Worm (Caenorhabditis elegans) whole organism, late embryonic: ENCODE measurements around the gene rabr-1.

Experiments
- C08G9.2 ChIP-seq: sonication (generic microtip); optimal IDR thresholded peaks from 2 replicates; lab custom pipeline; 2016; ENCODE audit warnings: mild to moderate bottlenecking, missing genetic modification characterization, moderate library complexity, missing compliant biosample characterization
- C38D4.7 ChIP-seq: fragments of 200-800 bp; sonication (Bioruptor generic); optimal IDR thresholded peaks from 2 replicates; lab custom pipeline; 2018; ENCODE audit warnings: mild to moderate bottlenecking, missing genetic modification characterization, moderate library complexity, missing compliant biosample characterization
- K02D7.2 ChIP-seq: sonication (generic microtip); optimal IDR thresholded peaks from 2 replicates; lab custom pipeline; 2017; ENCODE audit warnings: mild to moderate bottlenecking, missing genetic modification characterization, missing compliant biosample characterization
- Y22D7AL.16 ChIP-seq: sonication (generic microtip); optimal IDR thresholded peaks from 2 replicates; lab custom pipeline; 2016; ENCODE audit warnings: missing genetic modification characterization, missing compliant biosample characterization
- ceh-22 ChIP-seq: sonication (generic microtip); optimal IDR thresholded peaks from 2 replicates; lab custom pipeline; 2017; ENCODE audit warnings: missing biosample characterization, missing genetic modification characterization
- ceh-30 ChIP-seq: fragments of 150-350 bp; optimal IDR thresholded peaks from 2 replicates; lab custom pipeline; 2014; ENCODE audit warnings: missing biosample characterization, missing genetic modification characterization
- ceh-34 ChIP-seq: sonication (generic microtip); optimal IDR thresholded peaks from 2 replicates; lab custom pipeline; 2016; ENCODE audit warnings: mild to moderate bottlenecking, missing genetic modification characterization, missing compliant biosample characterization
- ceh-9 ChIP-seq: sonication (generic microtip); optimal IDR thresholded peaks from 2 replicates; lab custom pipeline; 2016; ENCODE audit warnings: mild to moderate bottlenecking, missing genetic modification characterization, inconsistent platforms, missing compliant biosample characterization
- elt-2 ChIP-seq: sonication (generic microtip); optimal IDR thresholded peaks from 2 replicates; lab custom pipeline; 2016; ENCODE audit warnings: missing genetic modification reagents, missing genetic modification characterization, missing compliant biosample characterization
- elt-4 ChIP-seq: sonication (generic microtip); optimal IDR thresholded peaks from 2 replicates; lab custom pipeline; 2016; ENCODE audit warnings: missing genetic modification characterization, missing compliant biosample characterization
- ets-4 ChIP-seq: sonication (generic microtip); optimal IDR thresholded peaks from 2 replicates; lab custom pipeline; 2016; ENCODE audit warnings: missing genetic modification characterization, missing compliant biosample characterization
- fax-1 ChIP-seq: sonication (generic microtip); optimal IDR thresholded peaks from 2 replicates; lab custom pipeline; 2016; ENCODE audit warnings: missing genotype, missing genetic modification characterization, missing compliant biosample characterization
- fkh-6 ChIP-seq: sonication (generic microtip); optimal IDR thresholded peaks from 2 replicates; lab custom pipeline; 2016; ENCODE audit warnings: missing genetic modification characterization, missing compliant biosample characterization
- gmeb-2 ChIP-seq: sonication (generic microtip); optimal IDR thresholded peaks from 2 replicates; lab custom pipeline; 2016; ENCODE audit warnings: missing genetic modification characterization, inconsistent platforms, missing compliant biosample characterization
- hlh-13 ChIP-seq: fragments of 200-800 bp; sonication (Bioruptor generic); optimal IDR thresholded peaks from 2 replicates; lab custom pipeline; 2018; ENCODE audit warnings: mild to moderate bottlenecking, missing genetic modification characterization, missing compliant biosample characterization
- hlh-15 ChIP-seq: sonication (generic microtip); optimal IDR thresholded peaks from 2 replicates; lab custom pipeline; 2016; ENCODE audit warnings: missing genetic modification characterization, missing compliant biosample characterization
- madf-2 ChIP-seq: sonication (generic microtip); optimal IDR thresholded peaks from 2 replicates; lab custom pipeline; 2017; ENCODE audit warnings: missing genetic modification characterization, missing compliant biosample characterization
- nfya-1 ChIP-seq: sonication (generic microtip); optimal IDR thresholded peaks from 2 replicates; lab custom pipeline; 2017; ENCODE audit warnings: missing genetic modification characterization, mild to moderate bottlenecking, missing compliant biosample characterization, antibody characterized with exemption, moderate library complexity
- nhr-11 ChIP-seq: fragments of 150-350 bp; optimal IDR thresholded peaks from 2 replicates; lab custom pipeline; 2014; ENCODE audit warnings: missing biosample characterization, missing genetic modification characterization
- nhr-232 ChIP-seq: sonication (generic microtip); optimal IDR thresholded peaks from 2 replicates; lab custom pipeline; 2016; ENCODE audit warnings: missing genetic modification characterization, missing compliant biosample characterization
- npax-4 ChIP-seq: sonication (generic microtip); optimal IDR thresholded peaks from 2 replicates; lab custom pipeline; 2016; ENCODE audit warnings: missing genetic modification characterization, missing compliant biosample characterization
- odd-2 ChIP-seq: sonication (generic microtip); optimal IDR thresholded peaks from 2 replicates; lab custom pipeline; 2017; ENCODE audit warnings: antibody characterized with exemption, mild to moderate bottlenecking, missing genetic modification characterization, missing compliant biosample characterization
- pag-3 ChIP-seq: sonication (generic microtip); optimal IDR thresholded peaks from 2 replicates; lab custom pipeline; 2016; ENCODE audit warnings: missing compliant biosample characterization, missing genetic modification characterization, borderline replicate concordance
- pax-1 ChIP-seq: fragments of 150-350 bp; optimal IDR thresholded peaks from 2 replicates; lab custom pipeline; 2014; ENCODE audit warnings: missing biosample characterization, missing genetic modification characterization
- pha-2 ChIP-seq: sonication (generic microtip); optimal IDR thresholded peaks from 2 replicates; lab custom pipeline; 2017; ENCODE audit warnings: mild to moderate bottlenecking, missing genetic modification characterization, missing compliant biosample characterization
- pha-4 ChIP-seq: fragments of 150-350 bp; optimal IDR thresholded peaks from 2 replicates; lab custom pipeline; 2018; ENCODE audit warnings: missing biosample characterization, missing genetic modification reagents, missing genetic modification characterization
- pqm-1 ChIP-seq: sonication (generic microtip); optimal IDR thresholded peaks from 2 replicates; lab custom pipeline; 2016; ENCODE audit warnings: missing genetic modification characterization, missing compliant biosample characterization
- ref-2 ChIP-seq: sonication (generic microtip); optimal IDR thresholded peaks from 2 replicates; lab custom pipeline; 2016; ENCODE audit warnings: missing genetic modification characterization, missing compliant biosample characterization
- rnt-1 ChIP-seq: sonication (generic microtip); optimal IDR thresholded peaks from 2 replicates; lab custom pipeline; 2016; ENCODE audit warnings: missing genetic modification characterization, missing compliant biosample characterization
- sdc-2 ChIP-seq: sonication (generic microtip); optimal IDR thresholded peaks from 2 replicates; lab custom pipeline; 2016; ENCODE audit warnings: missing genotype, missing genetic modification characterization, missing compliant biosample characterization
- syd-9 ChIP-seq: sonication (generic microtip); optimal IDR thresholded peaks from 2 replicates; lab custom pipeline; 2016; ENCODE audit warnings: mild to moderate bottlenecking, missing genetic modification characterization, moderate library complexity, missing compliant biosample characterization
- tbx-2 ChIP-seq: sonication (generic microtip); optimal IDR thresholded peaks from 2 replicates; lab custom pipeline; 2016; ENCODE audit warnings: missing genetic modification characterization, missing compliant biosample characterization
- tbx-7 ChIP-seq: sonication (generic microtip); optimal IDR thresholded peaks from 2 replicates; lab custom pipeline; 2016; ENCODE audit warnings: missing genotype, missing genetic modification characterization, missing compliant biosample characterization
- ttx-3 ChIP-seq: sonication (generic microtip); optimal IDR thresholded peaks from 2 replicates; lab custom pipeline; 2016; ENCODE audit warnings: missing genetic modification reagents, missing genetic modification characterization, missing compliant biosample characterization
- unc-42 ChIP-seq: sonication (generic microtip); optimal IDR thresholded peaks from 2 replicates; lab custom pipeline; 2016; ENCODE audit warnings: missing genotype, missing genetic modification characterization, missing compliant biosample characterization
- unc-55 ChIP-seq: sonication (generic microtip); optimal IDR thresholded peaks from 2 replicates; lab custom pipeline; 2017; ENCODE audit warnings: missing biosample characterization, missing genetic modification reagents, missing genetic modification characterization
- zip-5 ChIP-seq: sonication (generic microtip); optimal IDR thresholded peaks from 2 replicates; lab custom pipeline; 2016; ENCODE audit warnings: missing genetic modification characterization, missing compliant biosample characterization
- ztf-16 ChIP-seq: sonication (generic microtip); optimal IDR thresholded peaks from 2 replicates; lab custom pipeline; 2017; ENCODE audit warnings: missing genetic modification characterization, missing compliant biosample characterization

rabr-1 gene

ce11 chrX:2464064-2464463 is 31.9 kb upstream of the rabr-1 start:
- no peak for TF ChIP-seq gmeb-2 (tag; lab: Kevin White, UChicago)
- no peak for TF ChIP-seq ztf-16 (tag; lab: Kevin White, UChicago)
- no peak for TF ChIP-seq pag-3 (tag; lab: Kevin White, UChicago)
- no peak for TF ChIP-seq C38D4.7 (GFP tag; lab: Kevin White, UChicago)
- TF ChIP-seq unc-42 (tag; lab: Kevin White, UChicago): no peak
- no peak for TF ChIP-seq Y22D7AL.16 (tag; lab: Kevin White, UChicago)

ce11 chrX:2471303-2471702 is 24.7 kb upstream of the rabr-1 start, which contains the start of gene R04B3.1:
TSS of gene R04B3.1 (minus strand) at chrX:2471403.
- TF ChIP-seq K02D7.2 (no peak), zip-5 (no peak), npax-4 (no peak), fkh-6 (no peak), elt-2 (no peak), C08G9.2 (tag; lab: Kevin White, UChicago) (no peak), sdc-2 (tag; lab: Kevin White, UChicago) (no peak), ref-2 (no peak), ceh-9 (tag; lab: Kevin White, UChicago) (no peak), hlh-15 (tag; lab: Kevin White, UChicago) (no peak), nfya-1 (tag; lab: Kevin White, UChicago) (no peak), ceh-34 (no peak), syd-9 (tag; lab: Kevin White, UChicago) (no peak), tbx-7 (no peak), elt-4 (tag; lab: Kevin White, UChicago) (no peak)

DNA sequence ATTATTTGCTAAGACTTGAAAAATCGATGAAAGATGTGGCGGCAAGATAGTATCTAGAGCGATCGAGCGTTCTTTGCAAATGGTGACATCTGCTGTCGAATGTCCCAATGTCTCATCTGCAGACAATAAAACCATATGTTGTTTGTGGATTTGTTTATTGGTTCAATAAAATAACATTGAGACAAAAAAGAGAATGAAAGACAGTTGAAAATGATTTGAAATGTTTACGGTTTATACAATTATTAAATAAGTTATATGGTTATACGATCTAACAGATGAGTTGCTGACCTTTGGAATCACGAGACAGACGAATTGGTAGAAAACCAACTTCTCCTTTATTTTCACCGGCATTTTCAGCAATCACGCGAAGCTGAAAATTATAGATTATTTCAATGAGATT is 22.4 kb upstream of the rabr-1 start, which contains the start of gene R04B3.2:
R04B3.2 (minus strand) TSS at position 101 of the 400 bp plus-strand sequence.
- TF ChIP-seq ets-4 (tag; lab: Kevin White, UChicago) (no peak), pha-4 (tag; lab: Kevin White, UChicago) (no peak), fax-1 (no peak), elt-4 (tag; lab: Kevin White, UChicago) (no peak), npax-4 (no peak), odd-2 (no peak), gmeb-2 (tag; lab: Kevin White, UChicago) (no peak), pag-3 (tag; lab: Kevin White, UChicago) (no peak), ref-2 (no peak), pax-1 (tag; lab: Kevin White, UChicago) (no peak)

- TF ChIP-seq madf-2 (tag; lab: Kevin White, UChicago) (no peak), ceh-22 (tag; lab: Kevin White, UChicago) (no peak), sdc-2 (tag; lab: Kevin White, UChicago) (no peak), pha-2 (tag; lab: Kevin White, UChicago) (no peak), ttx-3 (no peak), tbx-2 (tag; lab: Kevin White, UChicago) (no peak), nhr-11 (tag; lab: Kevin White, UChicago) (no peak), hlh-13 (GFP tag; lab: Kevin White, UChicago) (no peak), tbx-7 (no peak), nhr-232 (tag; lab: Kevin White, UChicago) (no peak), pqm-1 (tag; lab: Kevin White, UChicago) (no peak), ceh-30 (tag; lab: Kevin White, UChicago) (no peak), unc-55 (no peak), ztf-16 (tag; lab: Kevin White, UChicago) (no peak), rnt-1 (tag; lab: Kevin White, UChicago) (no peak), pha-4 (tag; lab: Kevin White, UChicago) (no peak), pax-1 (tag; lab: Kevin White, UChicago) (no peak)
Observed at ce11 chrX:2475873-2476272, 20.1 kb upstream of the rabr-1 start, which contains the start of gene R04B3.3. TSS of gene R04B3.3 (minus strand) at chrX:2475973.
